Fruit fly (Drosophila melanogaster): ENCODE data around the gene CG2871.

Gene CG2871

dm6 chrX:4762267-4762666 lies 14.9 kb downstream of the CG2871 start (continued):
- TF ChIP-seq CG3847 (GFP tag; IDR thresholded peaks at IDR 0.05) (no peak), CG17612 (GFP tag; IDR thresholded peaks at IDR 0.05) (no peak), CG15601 (tag; optimal IDR thresholded peaks at IDR 0.05) (no peak), CG17359 (tag; optimal IDR thresholded peaks at IDR 0.05) (peak; percentile 39), CG7271 (tag; optimal IDR thresholded peaks at IDR 0.05) (no peak), Myb (GFP tag; optimal IDR thresholded peaks at IDR 0.05) (no peak), CG4328 (GFP tag; optimal IDR thresholded peaks at IDR 0.05) (no peak), NFAT (GFP tag; IDR thresholded peaks at IDR 0.05) (no peak), CG11398 (GFP tag; optimal IDR thresholded peaks at IDR 0.05) (no peak), CG6854 (GFP tag; optimal IDR thresholded peaks at IDR 0.05) (peak; percentile 5), ttk (GFP tag; IDR thresholded peaks at IDR 0.05) (peak; percentile 28; the same call in 1 of the 2 replicates), CG3163 (GFP tag; optimal IDR thresholded peaks at IDR 0.05) (no peak), tll (GFP tag; optimal IDR thresholded peaks at IDR 0.05) (no peak), unc-4 (GFP tag; IDR thresholded peaks at IDR 0.05; ENCODE audit: partially characterized antibody) (no peak), Hsf (GFP tag; optimal IDR thresholded peaks at IDR 0.05) (peak; percentile 6), CG10565 (GFP tag; optimal IDR thresholded peaks at IDR 0.05) (no peak), Lpt (GFP tag; optimal IDR thresholded peaks at IDR 0.05) (no peak), CHES-1-like (GFP tag; optimal IDR thresholded peaks at IDR 0.05) (no peak), kah (GFP tag; optimal IDR thresholded peaks at IDR 0.05) (no peak), CG11560 (tag; IDR thresholded peaks at IDR 0.05) (no peak), Kr (GFP tag; optimal IDR thresholded peaks at IDR 0.05) (no peak), CG10274 (GFP tag; optimal IDR thresholded peaks at IDR 0.05) (no peak), Blimp-1 (GFP tag; optimal IDR thresholded peaks at IDR 0.05) (peak; percentile 26), CG9727 (GFP tag; optimal IDR thresholded peaks at IDR 0.05) (peak; percentile 13), Atf6 (GFP tag; IDR thresholded peaks at IDR 0.05) (peak; percentile 28; the same call in 1 of the 2 replicates), CG15011 (GFP tag; optimal IDR thresholded peaks at IDR 0.05) (peak; percentile 19), CG4707 (GFP tag; optimal IDR thresholded peaks at IDR 0.05) (no peak), CG18764 (GFP tag; optimal IDR thresholded peaks at IDR 0.05) (no peak), lov (optimal IDR thresholded peaks at IDR 0.05) (no peak), lov (GFP tag; IDR thresholded peaks at IDR 0.05) (no peak), br (optimal IDR thresholded peaks at IDR 0.05) (no peak), fd64A (GFP tag; optimal IDR thresholded peaks at IDR 0.05) (no peak), CG31441 (GFP tag; IDR thresholded peaks at IDR 0.05) (peak; percentile 45), CG18011 (GFP tag; optimal IDR thresholded peaks at IDR 0.05) (no peak), corto (GFP tag; optimal IDR thresholded peaks at IDR 0.05) (no peak), CG1603 (tag; optimal IDR thresholded peaks at IDR 0.05) (no peak), usp (GFP tag; optimal IDR thresholded peaks at IDR 0.05) (no peak), D19B (GFP tag; optimal IDR thresholded peaks at IDR 0.05) (no peak), Gug (GFP tag; IDR thresholded peaks at IDR 0.05) (no peak), pnt (GFP tag; optimal IDR thresholded peaks at IDR 0.05) (no peak), ken (GFP tag; IDR thresholded peaks at IDR 0.05) (no peak), Deaf1 (tag; optimal IDR thresholded peaks at IDR 0.05) (peak; percentile 5), CG14965 (GFP tag; optimal IDR thresholded peaks at IDR 0.05; ENCODE audit: borderline replicate concordance) (no peak), D (optimal IDR thresholded peaks at IDR 0.05) (no peak), D (GFP tag; optimal IDR thresholded peaks at IDR 0.05) (no peak), Mrtf (GFP tag; IDR thresholded peaks at IDR 0.05) (peak; percentile 22; the same call in 1 of the 3 replicates), CG6175 (GFP tag; IDR thresholded peaks at IDR 0.05) (no peak), Med (GFP tag) (peak; percentile 83), Xbp1 (GFP tag; optimal IDR thresholded peaks at IDR 0.05) (no peak), CG13123 (GFP tag; optimal IDR thresholded peaks at IDR 0.05) (no peak), CrebB (tag; optimal IDR thresholded peaks at IDR 0.05) (no peak), CG2202 (tag; optimal IDR thresholded peaks at IDR 0.05) (no peak), bowl (GFP tag; IDR thresholded peaks at IDR 0.05) (no peak)
